Worm (Caenorhabditis elegans) whole organism, late embryonic: ENCODE results near the gene C07A9.10.
A peak's percentile ranks its signal among the peaks of the same experiment; 100 is the strongest.

Experiments used
- C08G9.2 ChIP-seq: sonication (generic microtip); optimal IDR thresholded peaks from 2 replicates; lab custom pipeline; 2016; ENCODE audit warnings: mild to moderate bottlenecking, missing genetic modification characterization, moderate library complexity, missing compliant biosample characterization
- C38D4.7 ChIP-seq: fragments of 200-800 bp; sonication (Bioruptor generic); optimal IDR thresholded peaks from 2 replicates; lab custom pipeline; 2018; ENCODE audit warnings: mild to moderate bottlenecking, missing genetic modification characterization, moderate library complexity, missing compliant biosample characterization
- K09A11.1 ChIP-seq: sonication (generic microtip); optimal IDR thresholded peaks from 2 replicates; lab custom pipeline; 2017; ENCODE audit warnings: antibody characterized with exemption, mild to moderate bottlenecking, missing genetic modification characterization, missing compliant biosample characterization; ENCODE audit not compliant: insufficient read depth
- ahr-1 ChIP-seq: sonication (generic microtip); optimal IDR thresholded peaks from 2 replicates; lab custom pipeline; 2016; ENCODE audit warnings: missing genetic modification characterization, missing compliant biosample characterization
- ama-1 ChIP-seq: fragments of 150-350 bp; optimal IDR thresholded peaks from 2 replicates; lab custom pipeline; 2014
- ceh-2 ChIP-seq: sonication (generic microtip); optimal IDR thresholded peaks from 2 replicates; lab custom pipeline; 2016; ENCODE audit warnings: missing genotype, missing genetic modification characterization, missing compliant biosample characterization
- ceh-34 ChIP-seq: sonication (generic microtip); optimal IDR thresholded peaks from 2 replicates; lab custom pipeline; 2016; ENCODE audit warnings: mild to moderate bottlenecking, missing genetic modification characterization, missing compliant biosample characterization
- ceh-9 ChIP-seq: sonication (generic microtip); optimal IDR thresholded peaks from 2 replicates; lab custom pipeline; 2016; ENCODE audit warnings: mild to moderate bottlenecking, missing genetic modification characterization, inconsistent platforms, missing compliant biosample characterization
- dve-1 ChIP-seq: sonication (generic microtip); optimal IDR thresholded peaks from 2 replicates; lab custom pipeline; 2017; ENCODE audit warnings: antibody characterized with exemption, mild to moderate bottlenecking, missing genetic modification characterization, missing compliant biosample characterization
- elt-2 ChIP-seq: sonication (generic microtip); optimal IDR thresholded peaks from 2 replicates; lab custom pipeline; 2016; ENCODE audit warnings: missing genetic modification reagents, missing genetic modification characterization, missing compliant biosample characterization
- elt-4 ChIP-seq: sonication (generic microtip); optimal IDR thresholded peaks from 2 replicates; lab custom pipeline; 2016; ENCODE audit warnings: missing genetic modification characterization, missing compliant biosample characterization
- eyg-1 ChIP-seq: sonication (generic microtip); optimal IDR thresholded peaks from 2 replicates; lab custom pipeline; 2016; ENCODE audit warnings: missing genotype, missing genetic modification characterization, missing compliant biosample characterization
- fkh-10 ChIP-seq: fragments of 150-350 bp; optimal IDR thresholded peaks from 2 replicates; lab custom pipeline; 2014; ENCODE audit warnings: missing biosample characterization, missing genetic modification reagents, missing genetic modification characterization
- fkh-6 ChIP-seq: sonication (generic microtip); optimal IDR thresholded peaks from 2 replicates; lab custom pipeline; 2016; ENCODE audit warnings: missing genetic modification characterization, missing compliant biosample characterization
- hlh-15 ChIP-seq: sonication (generic microtip); optimal IDR thresholded peaks from 2 replicates; lab custom pipeline; 2016; ENCODE audit warnings: missing genetic modification characterization, missing compliant biosample characterization
- hlh-6 ChIP-seq: sonication (generic microtip); optimal IDR thresholded peaks from 2 replicates; lab custom pipeline; 2016; ENCODE audit warnings: missing genotype, missing genetic modification characterization, missing compliant biosample characterization
- hlh-8 ChIP-seq: sonication (generic microtip); optimal IDR thresholded peaks from 2 replicates; lab custom pipeline; 2016; ENCODE audit warnings: missing genotype, missing genetic modification characterization, missing compliant biosample characterization
- lin-11 ChIP-seq: fragments of 200-800 bp; sonication (Bioruptor generic); optimal IDR thresholded peaks from 2 replicates; lab custom pipeline; 2018; ENCODE audit warnings: mild to moderate bottlenecking, missing genetic modification characterization, missing compliant biosample characterization
- madf-2 ChIP-seq: sonication (generic microtip); optimal IDR thresholded peaks from 2 replicates; lab custom pipeline; 2017; ENCODE audit warnings: missing genetic modification characterization, missing compliant biosample characterization
- nfya-1 ChIP-seq: sonication (generic microtip); optimal IDR thresholded peaks from 2 replicates; lab custom pipeline; 2017; ENCODE audit warnings: missing genetic modification characterization, mild to moderate bottlenecking, missing compliant biosample characterization, antibody characterized with exemption, moderate library complexity
- npax-4 ChIP-seq: sonication (generic microtip); optimal IDR thresholded peaks from 2 replicates; lab custom pipeline; 2016; ENCODE audit warnings: missing genetic modification characterization, missing compliant biosample characterization
- pag-3 ChIP-seq: sonication (generic microtip); optimal IDR thresholded peaks from 2 replicates; lab custom pipeline; 2016; ENCODE audit warnings: missing compliant biosample characterization, missing genetic modification characterization, borderline replicate concordance
- pqm-1 ChIP-seq: sonication (generic microtip); optimal IDR thresholded peaks from 2 replicates; lab custom pipeline; 2016; ENCODE audit warnings: missing genetic modification characterization, missing compliant biosample characterization
- sox-2 ChIP-seq: fragments of 200-800 bp; sonication (Bioruptor generic); IDR thresholded peaks from 2 replicates; pipeline ENCODE4 v1.3.6; 2022; ENCODE audit warnings: missing genetic modification reagents, missing genetic modification characterization, missing compliant biosample characterization
- syd-9 ChIP-seq: sonication (generic microtip); optimal IDR thresholded peaks from 2 replicates; lab custom pipeline; 2016; ENCODE audit warnings: mild to moderate bottlenecking, missing genetic modification characterization, moderate library complexity, missing compliant biosample characterization
- ttx-3 ChIP-seq: sonication (generic microtip); optimal IDR thresholded peaks from 2 replicates; lab custom pipeline; 2016; ENCODE audit warnings: missing genetic modification reagents, missing genetic modification characterization, missing compliant biosample characterization
- unc-86 ChIP-seq: sonication (generic microtip); optimal IDR thresholded peaks from 2 replicates; lab custom pipeline; 2016; ENCODE audit warnings: missing genetic modification characterization, missing compliant biosample characterization
- zip-5 ChIP-seq: sonication (generic microtip); optimal IDR thresholded peaks from 2 replicates; lab custom pipeline; 2016; ENCODE audit warnings: missing genetic modification characterization, missing compliant biosample characterization

The C07A9.10 gene

ce11 chrIII:9725114-9725513 lies 39.3 kb upstream of the C07A9.10 start, which contains the start of gene clec-162:
TSS of gene clec-162 (minus strand) at chrIII:9725214.
- no peak for TF ChIP-seq elt-4 (tag; lab: Kevin White, UChicago)
- TF ChIP-seq ceh-2 (tag; lab: Kevin White, UChicago), result no peak
- no peak for TF ChIP-seq elt-2 (tag; lab: Kevin White, UChicago)
- TF ChIP-seq madf-2, result no peak
- no peak for TF ChIP-seq zip-5 (tag; lab: Kevin White, UChicago)
- no peak for TF ChIP-seq npax-4 (tag; lab: Kevin White, UChicago)
- TF ChIP-seq C38D4.7 (GFP tag; lab: Kevin White, UChicago), result no peak
- TF ChIP-seq lin-11 (tag; lab: Kevin White, UChicago), result no peak
- TF ChIP-seq hlh-6 (tag; lab: Kevin White, UChicago), result no peak
- no peak for TF ChIP-seq unc-86 (tag; lab: Kevin White, UChicago)
- TF ChIP-seq C08G9.2 (tag; lab: Kevin White, UChicago), result no peak

DNA sequence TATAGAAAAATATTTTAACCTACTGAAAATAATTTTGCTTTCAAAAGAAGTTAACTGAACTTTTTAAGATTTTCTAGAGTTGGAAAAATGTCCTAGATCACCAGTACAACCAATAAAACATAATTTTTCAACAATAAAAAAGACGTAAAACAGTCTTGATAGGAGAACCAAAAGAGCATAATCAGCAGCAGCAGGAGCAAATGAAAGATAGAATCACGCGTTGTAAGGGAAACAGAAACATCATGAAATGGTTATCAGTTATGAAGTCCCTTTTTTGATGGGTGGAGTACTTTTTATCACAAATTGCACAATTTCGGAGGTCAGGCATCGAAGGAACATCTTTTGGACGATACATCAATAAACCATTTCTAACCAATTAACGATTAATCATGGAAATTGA lies 36.1 kb upstream of the C07A9.10 start:
- TF ChIP-seq hlh-15 (tag; lab: Kevin White, UChicago) (no peak), elt-2 (tag; lab: Kevin White, UChicago) (peak; percentile 73)

DNA sequence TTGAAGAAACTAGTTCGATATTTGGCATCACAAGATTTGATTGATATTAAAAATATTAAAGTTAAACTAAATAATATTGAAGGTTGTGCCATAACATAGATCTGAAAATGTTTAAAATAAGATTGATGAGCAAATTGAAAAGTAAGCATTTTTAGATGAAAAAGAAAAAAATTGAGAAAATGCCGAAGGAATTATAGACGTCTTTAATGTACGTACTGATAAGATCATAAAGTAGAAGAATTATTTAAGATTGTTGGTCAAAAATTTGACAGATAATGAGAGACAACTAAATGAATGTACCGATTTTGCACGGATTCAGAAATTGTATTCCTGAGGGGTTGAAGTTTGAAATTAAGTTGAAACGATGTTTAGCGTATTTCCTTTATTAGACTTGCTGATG lies 34.3 kb upstream of the C07A9.10 start, which contains the start of gene ncx-7:
Gene ncx-7, minus strand, starts transcription at position 101 of the 400 bp plus-strand sequence.
- TF ChIP-seq nfya-1 (tag; lab: Kevin White, UChicago), result no peak
- no peak for TF ChIP-seq elt-2 (tag; lab: Kevin White, UChicago)
- no peak for TF ChIP-seq sox-2 (GFP tag; lab: Robert Waterston, UW)
- no peak for TF ChIP-seq dve-1 (tag; lab: Kevin White, UChicago)
- TF ChIP-seq ceh-34 (tag; lab: Kevin White, UChicago), result no peak
- no peak for TF ChIP-seq pqm-1
- TF ChIP-seq C38D4.7 (GFP tag; lab: Kevin White, UChicago), result no peak
- TF ChIP-seq eyg-1 (tag; lab: Kevin White, UChicago), result no peak
- no peak for TF ChIP-seq ceh-9 (tag; lab: Kevin White, UChicago)
- no peak for TF ChIP-seq ttx-3 (tag; lab: Kevin White, UChicago)
- no peak for TF ChIP-seq syd-9 (tag; lab: Kevin White, UChicago)

- TF ChIP-seq unc-86 (tag; lab: Kevin White, UChicago) (no peak), ama-1 (lab: Kevin White, UChicago) (peak; percentile 5), elt-2 (tag; lab: Kevin White, UChicago) (peak; percentile 55), hlh-8 (tag; lab: Kevin White, UChicago) (no peak), fkh-10 (GFP tag; lab: Kevin White, UChicago) (no peak), hlh-15 (tag; lab: Kevin White, UChicago) (no peak), ceh-34 (tag; lab: Kevin White, UChicago) (no peak)
Observed at ce11 chrIII:9717243-9717642, 31.4 kb upstream of the C07A9.10 start.

DNA sequence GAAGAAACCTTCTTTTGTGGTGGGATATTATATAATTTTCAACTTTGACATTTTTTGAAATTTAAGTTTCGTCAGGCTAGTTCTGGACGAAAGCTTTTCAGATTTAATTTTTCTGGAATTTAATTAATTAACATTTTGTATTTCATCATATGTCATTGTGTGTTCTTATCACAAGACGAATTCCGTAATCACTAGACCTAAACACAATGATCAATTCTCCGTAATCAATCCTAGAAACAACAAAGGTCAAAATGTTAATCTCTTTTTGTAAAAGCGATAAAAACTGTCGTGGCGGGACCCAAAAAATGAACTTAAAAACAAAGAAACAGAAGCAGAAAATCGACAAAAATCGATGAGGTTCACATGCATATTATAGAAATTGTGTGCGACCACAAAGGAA lies 28.9 kb upstream of the C07A9.10 start:
- TF ChIP-seq zip-5 (tag; lab: Kevin White, UChicago), result no peak
- no peak for TF ChIP-seq K09A11.1 (tag; lab: Kevin White, UChicago)
- TF ChIP-seq elt-2 (tag; lab: Kevin White, UChicago), result peak; percentile 52

DNA sequence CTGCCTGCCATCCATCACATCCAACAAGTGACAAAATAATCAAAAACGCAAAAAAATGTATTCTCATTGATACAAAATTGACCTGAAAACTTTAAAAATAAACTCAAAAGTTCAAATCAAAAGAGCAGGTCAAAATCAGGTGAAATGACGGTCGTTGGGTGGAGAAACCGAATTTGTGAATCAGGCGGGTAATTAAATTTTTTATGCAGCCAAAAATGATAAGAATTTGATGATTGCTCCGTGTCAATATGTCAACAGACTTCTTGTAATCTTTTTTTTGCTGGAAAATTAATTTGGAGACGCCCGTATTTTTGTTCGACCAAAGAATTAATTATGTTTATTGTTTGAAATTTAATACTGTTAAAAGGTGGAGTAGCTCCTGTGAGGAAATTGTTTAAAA lies 28.0 kb upstream of the C07A9.10 start, which contains the start of gene ncx-6:
Gene ncx-6, minus strand, starts transcription at position 88 of the 400 bp plus-strand sequence.
- no peak for TF ChIP-seq elt-2 (tag; lab: Kevin White, UChicago)
- no peak for TF ChIP-seq fkh-6 (tag; lab: Kevin White, UChicago)
- no peak for TF ChIP-seq syd-9 (tag; lab: Kevin White, UChicago)
- TF ChIP-seq K09A11.1 (tag; lab: Kevin White, UChicago), result no peak
- no peak for TF ChIP-seq pag-3 (tag; lab: Kevin White, UChicago)
- TF ChIP-seq ahr-1 (tag; lab: Kevin White, UChicago), result no peak
